Fruit fly (Drosophila melanogaster): ENCODE measurements around the gene CG15011.

Gene CG15011

DNA sequence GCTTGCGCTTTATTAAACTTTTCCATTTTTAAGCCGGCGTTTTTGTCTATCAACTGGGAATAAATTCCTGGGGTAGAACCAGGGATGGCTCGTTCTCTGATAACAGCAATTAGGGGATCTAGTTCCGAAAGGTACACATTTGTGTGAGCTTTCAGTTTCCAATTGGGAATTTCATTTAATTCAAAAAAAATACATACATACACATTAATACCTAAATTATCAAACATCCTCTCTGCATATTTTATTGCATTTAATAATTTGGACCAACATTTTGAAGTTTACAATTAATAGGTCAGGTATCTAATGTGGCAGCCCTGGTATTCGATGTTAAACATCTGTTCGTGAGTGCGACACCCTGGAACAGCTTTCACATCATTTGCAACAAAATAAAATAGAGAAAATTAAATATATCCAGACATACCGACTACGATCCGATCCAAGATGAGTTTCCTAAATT lies at the start of gene CG15011, which contains the start of gene CG1309:
TSS of gene CG15011 (minus strand) at position 51 of the 457 bp plus-strand sequence.
TSS of gene CG1309 (plus strand) at position 329 of the 457 bp plus-strand sequence.
- TF ChIP-seq CG10348 (GFP tag; IDR thresholded peaks at IDR 0.05) (no peak), CG17806 (tag; optimal IDR thresholded peaks at IDR 0.05) (peak; percentile 70), CG9948 (tag; optimal IDR thresholded peaks at IDR 0.05) (peak; percentile 69), EcR (GFP tag; optimal IDR thresholded peaks at IDR 0.05) (peak; percentile 34), Snoo (tag; optimal IDR thresholded peaks at IDR 0.05) (peak; percentile 68), Pif1B (GFP tag; optimal IDR thresholded peaks at IDR 0.05) (no peak), gl (tag; optimal IDR thresholded peaks at IDR 0.05) (peak; percentile 31), CG12605 (GFP tag; IDR thresholded peaks at IDR 0.05) (no peak), CG8301 (tag; optimal IDR thresholded peaks at IDR 0.05) (peak; percentile 63), D1 (tag; optimal IDR thresholded peaks at IDR 0.05) (no peak), CG15710 (tag; optimal IDR thresholded peaks at IDR 0.05) (peak; percentile 77), Pif1A (GFP tag; optimal IDR thresholded peaks at IDR 0.05) (no peak), fd96Ca (GFP tag; IDR thresholded peaks at IDR 0.05) (no peak), CG34367 (tag; optimal IDR thresholded peaks at IDR 0.05) (peak; percentile 61), CG4496 (GFP tag; IDR thresholded peaks at IDR 0.05) (peak; percentile 82), CG13204 (GFP tag; optimal IDR thresholded peaks at IDR 0.05) (no peak), rn (GFP tag; IDR thresholded peaks at IDR 0.05) (no peak), CG14655 (GFP tag; optimal IDR thresholded peaks at IDR 0.05) (no peak), CG8159 (tag; optimal IDR thresholded peaks at IDR 0.05) (peak; percentile 80), Ets98B (GFP tag; IDR thresholded peaks at IDR 0.05) (peak; percentile 47; the same call in 1 of the 2 replicates), CG32121 (GFP tag; IDR thresholded peaks at IDR 0.05) (peak; percentile 66)

DNA sequence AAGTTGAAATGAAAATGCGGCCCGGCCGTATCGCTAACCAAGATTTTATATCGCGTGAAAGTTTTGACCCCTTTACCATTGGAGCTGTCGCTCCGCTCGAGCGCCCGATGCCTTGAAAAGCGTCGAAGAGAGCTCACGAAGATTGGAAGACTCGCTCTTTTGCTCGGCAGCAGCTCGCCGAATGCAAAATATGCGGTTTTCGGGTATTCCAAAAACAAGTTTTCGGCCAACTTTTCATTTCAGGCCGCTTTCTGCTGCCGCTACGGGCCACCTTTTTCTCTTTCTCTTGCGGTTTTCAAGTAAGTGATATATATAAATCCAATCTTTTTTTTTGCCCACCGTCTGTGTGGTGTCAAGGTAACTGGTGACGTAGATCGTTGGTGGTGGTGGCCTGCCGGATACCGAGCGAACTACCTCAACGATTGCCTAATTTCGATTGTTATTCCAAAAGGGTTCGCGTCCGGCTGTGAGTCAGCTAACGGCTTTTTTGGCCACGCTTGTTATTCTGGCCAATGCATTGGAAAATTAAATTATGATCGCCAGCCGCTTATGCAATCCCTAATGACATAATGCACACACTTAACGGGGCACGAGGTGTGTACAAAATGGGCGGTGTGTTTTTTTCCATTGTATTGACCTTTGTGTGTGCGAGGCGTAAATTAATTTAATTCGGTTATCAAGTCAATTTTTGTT lies 48.9 kb upstream of the CG15011 start, which contains the start of gene dyl:
TSS of gene dyl (minus strand) at position 28 of the 693 bp plus-strand sequence.
- TF ChIP-seq Snoo (tag; optimal IDR thresholded peaks at IDR 0.05) (peak; percentile 47), CG12605 (GFP tag; IDR thresholded peaks at IDR 0.05) (no peak), rn (GFP tag; IDR thresholded peaks at IDR 0.05) (no peak), CG8301 (tag; optimal IDR thresholded peaks at IDR 0.05) (no peak), CG13204 (GFP tag; optimal IDR thresholded peaks at IDR 0.05) (no peak), CG4496 (GFP tag; IDR thresholded peaks at IDR 0.05) (0 out of 3 replicates have a peak, but pooled peaks have one; percentile 9), CG32121 (GFP tag; IDR thresholded peaks at IDR 0.05) (no peak), CG14655 (GFP tag; optimal IDR thresholded peaks at IDR 0.05) (no peak), D1 (tag; optimal IDR thresholded peaks at IDR 0.05) (no peak), fd96Ca (GFP tag; IDR thresholded peaks at IDR 0.05) (no peak), Ets98B (GFP tag; IDR thresholded peaks at IDR 0.05) (no peak)

DNA sequence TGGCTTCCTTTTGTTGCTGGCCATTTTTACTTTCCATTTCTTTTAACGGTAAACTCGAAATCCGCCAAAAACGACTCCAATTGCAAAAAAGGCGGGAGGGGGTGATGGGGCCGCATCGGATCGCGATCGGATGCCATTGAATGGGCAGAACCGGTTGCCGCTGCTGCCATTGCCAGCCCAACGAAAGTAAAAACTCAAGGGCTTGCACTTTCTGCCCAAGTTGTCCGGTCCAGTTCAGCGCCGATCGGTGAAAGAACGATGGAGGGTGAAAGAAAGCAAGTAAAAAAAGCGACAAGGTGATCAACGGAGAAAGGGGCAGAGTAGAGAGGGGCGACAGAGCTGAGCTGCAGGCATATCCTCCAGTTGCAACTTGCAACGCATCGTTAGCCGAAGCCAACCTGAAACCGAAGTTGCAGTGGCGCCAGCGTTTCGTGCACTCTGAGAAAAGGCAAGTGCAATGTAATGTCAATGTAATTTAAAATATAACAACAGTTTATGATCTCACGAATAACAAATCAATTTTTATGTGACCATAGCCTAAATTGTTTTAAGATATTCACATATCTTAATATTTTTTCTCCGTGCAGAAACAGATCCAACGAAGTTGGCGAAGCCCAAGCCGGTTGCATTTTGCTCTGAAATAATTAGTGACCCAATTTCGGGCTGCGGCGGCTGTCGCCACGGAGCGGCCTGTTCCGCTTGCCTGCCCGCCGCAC lies 45.5 kb upstream of the CG15011 start:
- TF ChIP-seq CG17806 (tag; optimal IDR thresholded peaks at IDR 0.05) (peak; percentile 76), CG13204 (GFP tag; optimal IDR thresholded peaks at IDR 0.05) (peak; percentile 48), CG4496 (GFP tag; IDR thresholded peaks at IDR 0.05) (peak; percentile 95), CG15710 (tag; optimal IDR thresholded peaks at IDR 0.05) (peak; percentile 80), fd96Ca (GFP tag; IDR thresholded peaks at IDR 0.05) (peak; percentile 92), Snoo (tag; optimal IDR thresholded peaks at IDR 0.05) (peak; percentile 80), D1 (tag; optimal IDR thresholded peaks at IDR 0.05) (peak; percentile 36), Ets98B (GFP tag; IDR thresholded peaks at IDR 0.05) (peak; percentile 96), CG32121 (GFP tag; IDR thresholded peaks at IDR 0.05) (peak; percentile 95), CG12605 (GFP tag; IDR thresholded peaks at IDR 0.05) (peak; percentile 89), Pif1B (GFP tag; optimal IDR thresholded peaks at IDR 0.05) (peak; percentile 85), CG10348 (GFP tag; IDR thresholded peaks at IDR 0.05) (peak; percentile 69; the same call in 1 of the 2 replicates), CG8159 (tag; optimal IDR thresholded peaks at IDR 0.05) (peak; percentile 69), gl (tag; optimal IDR thresholded peaks at IDR 0.05) (peak; percentile 47), EcR (GFP tag; optimal IDR thresholded peaks at IDR 0.05) (no peak), Pif1A (GFP tag; optimal IDR thresholded peaks at IDR 0.05) (peak; percentile 90), CG14655 (GFP tag; optimal IDR thresholded peaks at IDR 0.05) (peak; percentile 89), CG34367 (tag; optimal IDR thresholded peaks at IDR 0.05) (peak; percentile 72), rn (GFP tag; IDR thresholded peaks at IDR 0.05) (peak; percentile 77), CG9948 (tag; optimal IDR thresholded peaks at IDR 0.05) (peak; percentile 48), CG8301 (tag; optimal IDR thresholded peaks at IDR 0.05) (peak; percentile 93)

DNA sequence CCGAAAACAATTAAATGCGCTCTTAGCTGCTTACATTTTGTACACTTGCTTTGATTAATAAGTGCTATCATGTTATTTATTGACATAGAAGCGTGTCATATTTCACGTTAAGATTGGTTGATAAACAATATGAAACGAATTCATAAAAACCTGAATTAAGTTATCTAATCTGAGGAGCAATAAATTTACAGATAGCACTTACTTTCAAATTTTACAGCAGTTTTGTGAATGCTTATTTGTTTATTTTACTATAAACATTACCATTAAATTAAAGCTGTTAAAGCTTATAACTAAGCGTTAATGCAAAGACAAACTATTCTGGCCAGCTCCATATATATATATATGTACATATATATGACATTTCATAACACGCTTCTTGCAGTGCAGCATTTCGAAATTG lies 43.1 kb upstream of the CG15011 start:
- 0 out of 2 replicates have a peak, but pooled peaks have one; percentile 18 for TF ChIP-seq Ets98B (GFP tag; IDR thresholded peaks at IDR 0.05)
- TF ChIP-seq CG4496 (GFP tag; IDR thresholded peaks at IDR 0.05), result no peak
- no peak for TF ChIP-seq CG34367 (tag; optimal IDR thresholded peaks at IDR 0.05)
- TF ChIP-seq gl (tag; optimal IDR thresholded peaks at IDR 0.05), result no peak

DNA sequence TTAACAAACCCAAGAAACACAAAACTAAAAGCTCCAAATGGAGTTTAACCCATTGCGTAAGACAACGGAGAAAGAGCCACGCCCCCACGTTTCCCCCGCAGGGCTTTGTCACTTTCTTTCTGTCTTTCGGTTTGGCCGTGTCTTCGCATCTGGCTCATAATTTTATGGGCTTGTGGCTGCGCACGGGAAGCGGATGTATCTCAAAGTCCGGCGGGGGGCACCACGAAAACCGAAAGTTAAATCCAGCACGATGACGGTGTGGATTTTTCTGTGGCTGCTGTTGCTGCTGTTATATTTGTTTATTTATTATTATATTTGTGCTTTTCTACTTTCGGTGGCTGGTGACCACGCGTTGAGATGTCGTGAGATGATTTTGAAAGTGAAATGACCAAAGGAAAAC lies 37.8 kb upstream of the CG15011 start:
- TF ChIP-seq CG9948 (tag; optimal IDR thresholded peaks at IDR 0.05) (no peak), CG13204 (GFP tag; optimal IDR thresholded peaks at IDR 0.05) (no peak), CG8159 (tag; optimal IDR thresholded peaks at IDR 0.05) (no peak), CG8301 (tag; optimal IDR thresholded peaks at IDR 0.05) (no peak), CG14655 (GFP tag; optimal IDR thresholded peaks at IDR 0.05) (no peak), Pif1B (GFP tag; optimal IDR thresholded peaks at IDR 0.05) (no peak)

All from whole organism, pupa.